Worm (Caenorhabditis elegans) whole organism, L3 larva: Measurements from ENCODE around the gene gldi-6.

Experiments used
- R02D3.7 ChIP-seq: fragments of 150-350 bp; optimal IDR thresholded peaks from 2 replicates; lab custom pipeline; 2014; ENCODE audit warnings: missing biosample characterization, missing genetic modification characterization
- ceh-28 ChIP-seq: fragments of 150-350 bp; optimal IDR thresholded peaks from 2 replicates; lab custom pipeline; 2014; ENCODE audit warnings: missing biosample characterization, missing genetic modification reagents, missing genetic modification characterization
- ceh-82 ChIP-seq: fragments of 150-350 bp; optimal IDR thresholded peaks from 2 replicates; lab custom pipeline; 2014; ENCODE audit warnings: missing biosample characterization, missing genetic modification characterization
- ceh-9 ChIP-seq: sonication (generic microtip); optimal IDR thresholded peaks from 2 replicates; lab custom pipeline; 2018; ENCODE audit warnings: missing biosample characterization, missing genetic modification characterization
- elt-3 ChIP-seq, 3 experiments: fragments of 150-350 bp in 1 of 3; sonication (generic microtip) in 2 of 3; optimal IDR thresholded peaks; 2 replicates in 2 of 3; 4 replicates in 1 of 3; lab custom pipeline; 2014 to 2017; ENCODE audit warnings: missing biosample characterization in 3 of 3, missing genetic modification characterization in 3 of 3
- hmg-11 ChIP-seq: sonication (generic microtip); optimal IDR thresholded peaks from 2 replicates; lab custom pipeline; 2016; ENCODE audit warnings: missing genetic modification characterization, missing compliant biosample characterization
- lin-39 ChIP-seq: fragments of 150-350 bp; optimal IDR thresholded peaks from 2 replicates; lab custom pipeline; 2018; ENCODE audit warnings: missing biosample characterization, missing genetic modification reagents, missing genetic modification characterization
- nfya-1 ChIP-seq: sonication (generic microtip); optimal IDR thresholded peaks from 2 replicates; lab custom pipeline; 2017; ENCODE audit warnings: missing genetic modification characterization, mild to moderate bottlenecking, missing compliant biosample characterization, antibody characterized with exemption, moderate library complexity; ENCODE audit not compliant: insufficient read depth
- nhr-76 ChIP-seq: fragments of 150-350 bp; sonication (generic microtip); optimal IDR thresholded peaks from 5 replicates; lab custom pipeline; 2014; ENCODE audit warnings: missing biosample characterization, missing genetic modification characterization
- pha-4 ChIP-seq: fragments of 150-350 bp; optimal IDR thresholded peaks from 2 replicates; lab custom pipeline; 2014; ENCODE audit warnings: missing biosample characterization, missing genetic modification reagents, missing genetic modification characterization
- pqm-1 ChIP-seq: fragments of 150-350 bp; optimal IDR thresholded peaks from 2 replicates; lab custom pipeline; 2017; ENCODE audit warnings: missing biosample characterization, missing genetic modification characterization, inconsistent platforms
- unc-62 ChIP-seq: fragments of 150-350 bp; sonication (generic microtip); optimal IDR thresholded peaks from 4 replicates; lab custom pipeline; 2014; ENCODE audit warnings: missing biosample characterization, missing genetic modification reagents, missing genetic modification characterization

- TF ChIP-seq nhr-76 (tag; lab: Kevin White, UChicago): no peak
- no peak for TF ChIP-seq unc-62
- TF ChIP-seq ceh-82 (tag; lab: Kevin White, UChicago): no peak
- TF ChIP-seq ceh-28: no peak
- TF ChIP-seq R02D3.7: no peak
- TF ChIP-seq lin-39: no peak
- no peak for TF ChIP-seq elt-3 (tag; optimal IDR thresholded peaks at IDR 0.05; lab: Kevin White, UChicago)
- TF ChIP-seq ceh-9 (tag; lab: Kevin White, UChicago): no peak
- no peak for TF ChIP-seq hmg-11 (tag; lab: Kevin White, UChicago)
- no peak for TF ChIP-seq pqm-1 (tag; lab: Kevin White, UChicago)
- TF ChIP-seq pha-4 (tag; lab: Kevin White, UChicago): no peak
- no peak for TF ChIP-seq nfya-1
These were observed 47.5 kb upstream of the gldi-6 start, which contains the start of gene nep-9 for ce11 chrII:3399212-3399611.
